ENCODE assay signal across 2 fruit fly cellular contexts in genomic region chr3L:8726317-8726841, dm6.
TF ChIP-seq lines count a peak whose summit lies in the region.

Gene Cp18 (plus strand): TSS chr3L:8726791.

- no peak for TF ChIP-seq CTCF in whole organism, embryonic (GFP tag; optimal IDR thresholded peaks at IDR 0.05; lab: Kevin White, UChicago)

TF ChIP-seq in whole organism, adult, 20 proteins besides CTCF, POLR2A, EP300 and RAD21:
- TF ChIP-seq CG33017 (tag; optimal IDR thresholded peaks at IDR 0.05; lab: Kevin White, UChicago) (no peak), cic (GFP tag; optimal IDR thresholded peaks at IDR 0.05; lab: Kevin White, UChicago) (peak; percentile 69), kay (GFP tag; lab: Kevin White, UChicago; ENCODE audit: borderline replicate concordance) (peak; percentile 78), Mnt (GFP tag; optimal IDR thresholded peaks at IDR 0.05; lab: Kevin White, UChicago) (peak; percentile 13)

TF ChIP-seq in whole organism, embryonic, 481 proteins besides CTCF, POLR2A, EP300 and RAD21:
- TF ChIP-seq Pdp1 (GFP tag; optimal IDR thresholded peaks at IDR 0.05; lab: Kevin White, UChicago) (peak in 1 of 2 experiments; percentile 67), CG10565 (GFP tag; optimal IDR thresholded peaks at IDR 0.05; lab: Kevin White, UChicago) (no peak), ci (GFP tag; IDR thresholded peaks at IDR 0.05; lab: Robert Waterston, UW) (peak; percentile 43; the same call in 1 of the 3 replicates), Med (GFP tag; lab: Kevin White, UChicago) (peak; percentile 53), ase (GFP tag; IDR thresholded peaks at IDR 0.05; lab: Robert Waterston, UW) (no peak)

Comparison
In these comparisons a context has a peak if more than half of its experiments do, and no peak if none do; other contexts are left out.
1. Of the 1 proteins assayed by ChIP-seq in both whole organism, embryonic and whole organism, adult: peak only in whole organism, embryonic: none; only in whole organism, adult: kay; in both: none; in neither: 0.